Worm (Caenorhabditis elegans) whole organism, L4/young adult: ENCODE results near the gene F17E9.3.

Experiments used
- W03F9.2 ChIP-seq: fragments of 150-350 bp; optimal IDR thresholded peaks from 2 replicates; lab custom pipeline; 2014; ENCODE audit warnings: missing biosample characterization, missing genetic modification characterization
- dao-5 ChIP-seq: sonication (generic microtip); optimal IDR thresholded peaks from 2 replicates; lab custom pipeline; 2016; ENCODE audit warnings: missing genotype, missing genetic modification characterization, moderate library complexity, missing compliant biosample characterization
- him-1 ChIP-seq: sonication (generic microtip); optimal IDR thresholded peaks from 2 replicates; lab custom pipeline; 2016; ENCODE audit warnings: missing genotype, missing genetic modification reagents, missing genetic modification characterization, missing compliant biosample characterization

ce11 chrIV:8376923-8377322 is 22.3 kb downstream of the F17E9.3 start:
- TF ChIP-seq him-1 (no peak), W03F9.2 (tag; lab: Kevin White, UChicago) (no peak), dao-5 (no peak)
